Fruit fly (Drosophila melanogaster): ENCODE results near the gene CG14143.

Gene CG14143

dm6 chr3L:11124841-11125240 lies 9.9 kb upstream of the CG14143 start (continued):
- TF ChIP-seq z (GFP tag; IDR thresholded peaks at IDR 0.05) (no peak), so (GFP tag; IDR thresholded peaks at IDR 0.05) (peak; percentile 71; the same call in 2 of the 3 replicates), MTF-1 (GFP tag; optimal IDR thresholded peaks at IDR 0.05; ENCODE audit: borderline replicate concordance) (no peak), Hmr (GFP tag; optimal IDR thresholded peaks at IDR 0.05) (no peak), CG17359 (tag; optimal IDR thresholded peaks at IDR 0.05) (no peak), lmd (GFP tag; IDR thresholded peaks at IDR 0.05) (no peak), tap (tag; optimal IDR thresholded peaks at IDR 0.05) (no peak), Mad (GFP tag; optimal IDR thresholded peaks at IDR 0.05) (no peak), trh (GFP tag; optimal IDR thresholded peaks at IDR 0.05) (no peak), fd102C (GFP tag; optimal IDR thresholded peaks at IDR 0.05) (no peak), CG12659 (GFP tag; optimal IDR thresholded peaks at IDR 0.05) (no peak), Hr78 (GFP tag; optimal IDR thresholded peaks at IDR 0.05) (peak in 1 of 2 experiments; percentile 20), phol (tag; optimal IDR thresholded peaks at IDR 0.05) (no peak)

DNA sequence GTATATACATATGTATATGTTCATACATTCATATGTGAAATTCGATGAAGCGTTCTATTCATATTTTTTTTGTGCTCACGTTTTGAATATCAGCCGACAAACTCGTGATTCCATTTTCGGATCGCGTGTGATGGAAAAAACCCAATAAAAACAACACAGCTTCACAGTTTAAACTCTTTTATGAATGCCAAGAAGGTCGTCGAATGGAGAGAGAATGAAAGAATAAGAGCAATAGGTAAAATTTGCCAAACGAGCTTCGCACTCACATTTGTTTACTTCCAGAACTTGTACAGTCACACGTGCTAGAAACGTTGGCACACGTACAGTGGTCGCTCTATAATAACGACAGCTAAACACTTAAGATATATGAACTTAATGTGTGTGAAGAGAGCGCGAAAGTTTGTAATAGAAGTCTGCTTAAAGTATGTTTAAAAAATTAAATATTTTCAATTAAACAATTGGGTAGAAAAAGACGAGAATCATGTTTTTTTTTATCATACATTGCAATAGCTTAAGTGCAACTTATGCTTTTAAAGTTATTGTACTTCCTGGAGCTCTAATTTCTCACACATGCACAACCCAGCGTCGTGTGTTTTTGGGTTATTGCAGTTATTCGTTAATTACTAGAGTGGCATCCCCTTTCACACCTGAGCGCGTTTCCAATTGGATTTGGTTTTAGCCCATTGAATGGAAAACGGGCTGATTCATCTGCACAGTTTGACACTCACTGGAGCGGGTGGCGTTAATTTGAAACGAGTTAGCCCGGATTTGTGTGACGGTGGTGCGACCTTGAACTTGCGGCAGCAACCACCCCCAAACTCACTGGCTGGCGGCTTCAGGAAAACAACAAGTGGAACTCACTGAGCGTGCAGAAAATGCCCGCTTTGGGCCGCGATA lies 8.9 kb upstream of the CG14143 start:
- TF ChIP-seq kay (GFP tag; optimal IDR thresholded peaks at IDR 0.05): no peak
- TF ChIP-seq crol (GFP tag; IDR thresholded peaks at IDR 0.05): no peak
- TF ChIP-seq knrl (GFP tag; IDR thresholded peaks at IDR 0.05; ENCODE audit: partially characterized antibody): no peak
- peak; percentile 95 for TF ChIP-seq CG6654 (GFP tag; optimal IDR thresholded peaks at IDR 0.05)
- peak; percentile 27 for TF ChIP-seq Dip3 (GFP tag; optimal IDR thresholded peaks at IDR 0.05)
- TF ChIP-seq Hand (GFP tag; optimal IDR thresholded peaks at IDR 0.05): no peak
- TF ChIP-seq CG12391 (tag; optimal IDR thresholded peaks at IDR 0.05): peak; percentile 6
- no peak for TF ChIP-seq ham (GFP tag; IDR thresholded peaks at IDR 0.05)
- TF ChIP-seq CG11695 (GFP tag; IDR thresholded peaks at IDR 0.05): no peak
- no peak for TF ChIP-seq YL-1 (GFP tag; optimal IDR thresholded peaks at IDR 0.05)
- TF ChIP-seq mam (GFP tag; optimal IDR thresholded peaks at IDR 0.05): peak; percentile 16
- TF ChIP-seq CG9932 (GFP tag; IDR thresholded peaks at IDR 0.05): 0 out of 2 replicates have a peak, but pooled peaks have one; percentile 7
- no peak for TF ChIP-seq CkIIα-i1 (GFP tag; IDR thresholded peaks at IDR 0.05)
- no peak for TF ChIP-seq run (tag; optimal IDR thresholded peaks at IDR 0.05)
- TF ChIP-seq CG17186 (GFP tag; optimal IDR thresholded peaks at IDR 0.05): no peak
- no peak for TF ChIP-seq abd-A (tag; optimal IDR thresholded peaks at IDR 0.05)
- TF ChIP-seq Fer1 (GFP tag; optimal IDR thresholded peaks at IDR 0.05): peak; percentile 6
- no peak for TF ChIP-seq exex (tag; optimal IDR thresholded peaks at IDR 0.05)
- TF ChIP-seq Atf3 (GFP tag; optimal IDR thresholded peaks at IDR 0.05): no peak
- peak; percentile 32; the same call in 1 of the 2 replicates for TF ChIP-seq CG14014 (GFP tag; IDR thresholded peaks at IDR 0.05)
- TF ChIP-seq CG4424 (GFP tag; optimal IDR thresholded peaks at IDR 0.05): peak; percentile 3
- no peak for TF ChIP-seq CG3407 (GFP tag; optimal IDR thresholded peaks at IDR 0.05)
- TF ChIP-seq bbx (GFP tag; IDR thresholded peaks at IDR 0.05; ENCODE audit: partially characterized antibody): peak; percentile 29; the same call in 1 of the 2 replicates
- TF ChIP-seq cwo (GFP tag; optimal IDR thresholded peaks at IDR 0.05): peak; percentile 96
- peak; percentile 60 for TF ChIP-seq lab (GFP tag; optimal IDR thresholded peaks at IDR 0.05)
- no peak for TF ChIP-seq croc (GFP tag; conservative IDR thresholded peaks at IDR 0.05)
- no peak for TF ChIP-seq Usf (GFP tag; optimal IDR thresholded peaks at IDR 0.05)
- TF ChIP-seq z (GFP tag; IDR thresholded peaks at IDR 0.05): 0 out of 3 replicates have a peak, but pooled peaks have one; percentile 13
- TF ChIP-seq Sox102F (GFP tag; optimal IDR thresholded peaks at IDR 0.05): no peak
- TF ChIP-seq bowl (GFP tag; IDR thresholded peaks at IDR 0.05): no peak
- peak; percentile 26 for TF ChIP-seq Meics (GFP tag; optimal IDR thresholded peaks at IDR 0.05)
- peak; percentile 22 for TF ChIP-seq caup (GFP tag; optimal IDR thresholded peaks at IDR 0.05; ENCODE audit: severe bottlenecking)
- TF ChIP-seq CG7963 (GFP tag; IDR thresholded peaks at IDR 0.05; ENCODE audit: partially characterized antibody): no peak
- no peak for TF ChIP-seq pb (GFP tag; optimal IDR thresholded peaks at IDR 0.05)
- no peak for TF ChIP-seq kni (GFP tag; optimal IDR thresholded peaks at IDR 0.05)

Measured in whole organism, embryonic.